Fruit fly (Drosophila melanogaster) whole organism, embryonic: ENCODE data around the gene PGAP1.

Experiments used
- CG10366 ChIP-seq: fragments of 200-800 bp; sonication (Bioruptor generic); IDR thresholded peaks from 2 replicates; pipeline ENCODE4 v1.3.6; 2022; ENCODE audit warnings: missing biosample characterization, missing genetic modification characterization
- CG10565 ChIP-seq: fragments of 200-800 bp; sonication (Bioruptor generic); optimal IDR thresholded peaks from 3 replicates; lab custom pipeline; 2016; ENCODE audit warnings: missing biosample characterization, mild to moderate bottlenecking, missing genetic modification characterization
- CG12659 ChIP-seq: fragments of 200-800 bp; sonication (Bioruptor generic); optimal IDR thresholded peaks from 3 replicates; lab custom pipeline; 2017; ENCODE audit warnings: mild to moderate bottlenecking, missing biosample characterization, missing genetic modification reagents, missing genetic modification characterization
- CG12769 ChIP-seq: fragments of 200-800 bp; sonication (Bioruptor generic); optimal IDR thresholded peaks from 2 replicates; lab custom pipeline; 2019; ENCODE audit warnings: missing biosample characterization, mild to moderate bottlenecking, missing genetic modification characterization, moderate library complexity
- CG13287 ChIP-seq: fragments of 200-800 bp; sonication (Bioruptor generic); IDR thresholded peaks from 2 replicates; pipeline ENCODE4 v1.3.6; 2022; ENCODE audit warnings: missing biosample characterization, missing genetic modification characterization; ENCODE audit not compliant: partially characterized antibody
- CG14860 ChIP-seq: fragments of 200-800 bp; sonication (Bioruptor generic); IDR thresholded peaks from 3 replicates; pipeline ENCODE4 v1.3.6; 2022; ENCODE audit warnings: missing biosample characterization, missing genetic modification characterization; ENCODE audit not compliant: partially characterized antibody
- CG16813 ChIP-seq: fragments of 200-800 bp; sonication (Bioruptor generic); IDR thresholded peaks from 3 replicates; pipeline ENCODE4 v1.3.6; 2022; ENCODE audit warnings: missing biosample characterization, missing genetic modification characterization; ENCODE audit not compliant: partially characterized antibody
- CG18011 ChIP-seq: fragments of 200-800 bp; sonication (Bioruptor generic); optimal IDR thresholded peaks from 2 replicates; lab custom pipeline; 2017; ENCODE audit warnings: missing biosample characterization, missing genetic modification characterization, mild to moderate bottlenecking, moderate library complexity, missing genotype
- CG2120 ChIP-seq: fragments of 200-800 bp; sonication (Bioruptor generic); optimal IDR thresholded peaks from 3 replicates; lab custom pipeline; 2016; ENCODE audit warnings: missing biosample characterization, missing genetic modification characterization
- CG2712 ChIP-seq: fragments of 200-800 bp; optimal IDR thresholded peaks from 3 replicates; lab custom pipeline; 2019; ENCODE audit warnings: missing biosample characterization, mild to moderate bottlenecking, missing genetic modification characterization, moderate library complexity
- CG31224 ChIP-seq: fragments of 200-800 bp; sonication (Bioruptor generic); IDR thresholded peaks from 2 replicates; pipeline ENCODE4 v1.3.6; 2022; ENCODE audit warnings: missing biosample characterization, missing genetic modification characterization
- CG3163 ChIP-seq: fragments of 200-800 bp; sonication (Bioruptor generic); optimal IDR thresholded peaks from 3 replicates; lab custom pipeline; 2016; ENCODE audit warnings: missing biosample characterization, missing genetic modification characterization
- CG34224 ChIP-seq: fragments of 200-800 bp; sonication (Bioruptor generic); IDR thresholded peaks from 3 replicates; pipeline ENCODE4 v1.3.6; 2022; ENCODE audit warnings: missing biosample characterization, missing genetic modification characterization; ENCODE audit not compliant: partially characterized antibody
- CG3838 ChIP-seq: fragments of 200-800 bp; sonication (Bioruptor generic); optimal IDR thresholded peaks from 3 replicates; lab custom pipeline; 2016; ENCODE audit warnings: missing biosample characterization, missing genetic modification characterization
- CG3847 ChIP-seq: fragments of 200-800 bp; sonication (Bioruptor generic); IDR thresholded peaks from 2 replicates; pipeline ENCODE4 v1.3.6; 2022; ENCODE audit warnings: missing biosample characterization, missing genetic modification characterization
- CG5953 ChIP-seq: fragments of 200-800 bp; sonication (Bioruptor generic); IDR thresholded peaks from 2 replicates; pipeline ENCODE4 v1.3.6; 2022; ENCODE audit warnings: missing biosample characterization, missing genetic modification characterization
- CG6254 ChIP-seq: fragments of 200-800 bp; sonication (Bioruptor generic); optimal IDR thresholded peaks from 3 replicates; lab custom pipeline; 2017; ENCODE audit warnings: mild to moderate bottlenecking, missing biosample characterization, missing genetic modification reagents, missing genetic modification characterization
- CG6689 ChIP-seq: fragments of 200-800 bp; sonication (Bioruptor generic); IDR thresholded peaks from 2 replicates; pipeline ENCODE4 v1.3.6; 2022; ENCODE audit warnings: missing biosample characterization, missing genetic modification characterization
- CG6765 ChIP-seq: fragments of 200-800 bp; sonication (Bioruptor generic); optimal IDR thresholded peaks from 3 replicates; lab custom pipeline; 2017; ENCODE audit warnings: missing biosample characterization, mild to moderate bottlenecking, missing genetic modification characterization
- CG9215 ChIP-seq: fragments of 200-800 bp; sonication (Bioruptor generic); IDR thresholded peaks from 2 replicates; pipeline ENCODE4 v1.3.6; 2022; ENCODE audit warnings: missing biosample characterization, missing genetic modification characterization
- CG9876 ChIP-seq: fragments of 200-800 bp; sonication (Bioruptor generic); optimal IDR thresholded peaks from 2 replicates; lab custom pipeline; 2016; ENCODE audit warnings: missing biosample characterization, missing genetic modification characterization
- CrebB ChIP-seq: fragments of 200-800 bp; sonication (Bioruptor generic); optimal IDR thresholded peaks from 3 replicates; lab custom pipeline; 2018; ENCODE audit warnings: missing biosample characterization, mild to moderate bottlenecking, missing genetic modification characterization
- D ChIP-seq, 2 experiments: fragments of 200-800 bp in 1 of 2; fragments of >200 bp in 1 of 2; sonication (Bioruptor generic) in 1 of 2; optimal IDR thresholded peaks; 2 replicates in 1 of 2; 3 replicates in 1 of 2; lab custom pipeline; 2017; ENCODE audit warnings: mild to moderate bottlenecking in 1 of 2, missing biosample characterization in 1 of 2, missing genetic modification characterization in 1 of 2, missing genetic modification reagents in 1 of 2
- Fer2 ChIP-seq: fragments of 200-800 bp; sonication (Bioruptor generic); optimal IDR thresholded peaks from 2 replicates; lab custom pipeline; 2018; ENCODE audit warnings: missing biosample characterization, mild to moderate bottlenecking, missing genetic modification characterization, moderate library complexity
- HHEX ChIP-seq: fragments of 200-800 bp; sonication (Bioruptor generic); optimal IDR thresholded peaks from 3 replicates; lab custom pipeline; 2017; ENCODE audit warnings: missing biosample characterization, mild to moderate bottlenecking, missing genetic modification characterization, missing genetic modification reagents
- HmgD ChIP-seq: fragments of 200-800 bp; sonication (Bioruptor generic); optimal IDR thresholded peaks from 3 replicates; lab custom pipeline; 2016; ENCODE audit warnings: missing biosample characterization, missing genetic modification characterization
- Hsf ChIP-seq: fragments of 200-800 bp; sonication (Bioruptor generic); optimal IDR thresholded peaks from 3 replicates; lab custom pipeline; 2016; ENCODE audit warnings: missing biosample characterization, missing genetic modification characterization
- Lhr ChIP-seq: fragments of 200-800 bp; sonication (Bioruptor generic); optimal IDR thresholded peaks from 3 replicates; lab custom pipeline; 2017; ENCODE audit warnings: mild to moderate bottlenecking, missing biosample characterization, missing genetic modification reagents, missing genetic modification characterization
- Oli ChIP-seq: fragments of 200-800 bp; sonication (Bioruptor generic); optimal IDR thresholded peaks from 2 replicates; lab custom pipeline; 2018; ENCODE audit warnings: missing biosample characterization, mild to moderate bottlenecking, missing genetic modification characterization, moderate library complexity
- Sox100B ChIP-seq: fragments of 200-800 bp; sonication (Bioruptor generic); optimal IDR thresholded peaks from 3 replicates; lab custom pipeline; 2018; ENCODE audit warnings: missing biosample characterization, mild to moderate bottlenecking, missing genetic modification characterization
- Stat92E ChIP-seq, 3 experiments: fragments of >200 bp in 2 of 3; fragments of 200-800 bp in 1 of 3; sonication (Bioruptor generic) in 1 of 3; optimal IDR thresholded peaks; 2 replicates each; lab custom pipeline; 2017 to 2019; ENCODE audit warnings: missing biosample characterization in 3 of 3, missing genetic modification characterization in 3 of 3, mild to moderate bottlenecking in 1 of 3, moderate library complexity in 1 of 3
- Xbp1 ChIP-seq: fragments of 200-800 bp; sonication (Bioruptor generic); optimal IDR thresholded peaks from 3 replicates; lab custom pipeline; 2016; ENCODE audit warnings: missing biosample characterization, mild to moderate bottlenecking, missing genetic modification characterization
- aop ChIP-seq: fragments of 200-800 bp; sonication (Bioruptor generic); IDR thresholded peaks from 2 replicates; pipeline ENCODE4 v1.3.6; 2022; ENCODE audit warnings: missing biosample characterization, missing genetic modification characterization
- bcd ChIP-seq: fragments of 200-800 bp; sonication (Bioruptor generic); optimal IDR thresholded peaks from 2 replicates; lab custom pipeline; 2017; ENCODE audit warnings: missing biosample characterization, mild to moderate bottlenecking, missing genetic modification characterization
- bsh ChIP-seq, 2 experiments: fragments of 200-800 bp; sonication (Bioruptor generic); optimal IDR thresholded peaks; 2 replicates each; lab custom pipeline; 2017 to 2018; ENCODE audit warnings: mild to moderate bottlenecking in 2 of 2, missing biosample characterization in 2 of 2, missing genetic modification characterization in 2 of 2, moderate library complexity in 1 of 2
- cad ChIP-seq: fragments of >200 bp; optimal IDR thresholded peaks from 2 replicates; lab custom pipeline; 2017; ENCODE audit warnings: missing biosample characterization, missing genetic modification characterization
- crp ChIP-seq, 2 experiments: fragments of 200-800 bp; sonication (Bioruptor generic); optimal IDR thresholded peaks; 2 replicates in 1 of 2; 3 replicates in 1 of 2; lab custom pipeline; 2017; ENCODE audit warnings: missing biosample characterization in 2 of 2, missing genetic modification characterization in 2 of 2, mild to moderate bottlenecking in 1 of 2, moderate library complexity in 1 of 2
- da ChIP-seq: fragments of 200-800 bp; sonication (Bioruptor generic); optimal IDR thresholded peaks from 2 replicates; lab custom pipeline; 2016; ENCODE audit warnings: missing biosample characterization, missing genetic modification characterization
- dan ChIP-seq: fragments of 200-800 bp; sonication (Bioruptor generic); IDR thresholded peaks from 2 replicates; pipeline ENCODE4 v1.3.6; 2022; ENCODE audit warnings: missing biosample characterization, missing genetic modification characterization
- grn ChIP-seq: fragments of 200-800 bp; sonication (Bioruptor generic); optimal IDR thresholded peaks from 3 replicates; lab custom pipeline; 2017; ENCODE audit warnings: missing biosample characterization, missing genetic modification characterization
- jigr1 ChIP-seq: fragments of 200-800 bp; sonication (Bioruptor generic); IDR thresholded peaks from 3 replicates; pipeline ENCODE4 v1.3.6; 2022; ENCODE audit warnings: missing biosample characterization, missing genetic modification characterization
- lilli ChIP-seq: fragments of 200-800 bp; sonication (Bioruptor generic); optimal IDR thresholded peaks from 3 replicates; lab custom pipeline; 2016; ENCODE audit warnings: missing biosample characterization, missing genetic modification characterization
- lmd ChIP-seq: fragments of 200-800 bp; sonication (Bioruptor generic); IDR thresholded peaks from 2 replicates; pipeline ENCODE4 v1.3.6; 2022; ENCODE audit warnings: missing biosample characterization, missing genetic modification characterization
- sc ChIP-seq, 3 experiments: fragments of >200 bp in 2 of 3; fragments of 200-800 bp in 1 of 3; sonication (Bioruptor generic) in 1 of 3; optimal IDR thresholded peaks; 2 replicates in 2 of 3; 3 replicates in 1 of 3; lab custom pipeline; 2017; ENCODE audit warnings: mild to moderate bottlenecking in 1 of 3, missing biosample characterization in 1 of 3, missing genetic modification characterization in 1 of 3, missing genetic modification reagents in 1 of 3
- twi ChIP-seq: fragments of 200-800 bp; optimal IDR thresholded peaks from 2 replicates; lab custom pipeline; 2019; ENCODE audit warnings: missing biosample characterization, mild to moderate bottlenecking, missing genetic modification characterization, moderate library complexity

PGAP1 gene

dm6 chrX:5672243-5673051 lies 16.8 kb downstream of the PGAP1 start, which contains the start of gene RpL35 (continued):
- TF ChIP-seq cad (GFP tag; lab: Kevin White, UChicago) = no peak
- peak; percentile 65 for TF ChIP-seq HHEX (GFP tag; lab: Kevin White, UChicago)
- peak; percentile 56 for TF ChIP-seq CG6765 (GFP tag; lab: Kevin White, UChicago)
- TF ChIP-seq sc (optimal IDR thresholded peaks at IDR 0.05; lab: Kevin White, UChicago) = no peak
- no peak for TF ChIP-seq sc (GFP tag; optimal IDR thresholded peaks at IDR 0.05; lab: Kevin White, UChicago)
- TF ChIP-seq Hsf = peak; percentile 48
- no peak for TF ChIP-seq HmgD (GFP tag; lab: Kevin White, UChicago)
- TF ChIP-seq CG3163 (GFP tag; lab: Kevin White, UChicago) = peak; percentile 31
- TF ChIP-seq, all 482 proteins: peak for 229

- no peak for TF ChIP-seq Sox100B
- no peak for TF ChIP-seq CrebB (tag; lab: Kevin White, UChicago)
- TF ChIP-seq Lhr = peak; percentile 36
- peak; percentile 44 for TF ChIP-seq CG9876 (GFP tag; lab: Kevin White, UChicago)
- peak; percentile 17; the same call in 1 of the 2 replicates for TF ChIP-seq lmd
- TF ChIP-seq CG5953 (GFP tag; lab: Robert Waterston, UW) = no peak
- TF ChIP-seq jigr1 = peak; percentile 49; the same call in 1 of the 3 replicates
- no peak for TF ChIP-seq CG34224 (GFP tag; lab: Robert Waterston, UW)
- no peak for TF ChIP-seq Fer2 (tag; lab: Kevin White, UChicago)
- TF ChIP-seq CG14860 (GFP tag; lab: Robert Waterston, UW) = 0 out of 3 replicates have a peak, but pooled peaks have one; percentile 40
- TF ChIP-seq CG31224 (GFP tag; lab: Robert Waterston, UW) = no peak
- TF ChIP-seq CG18011 (GFP tag; lab: Kevin White, UChicago) = no peak
- TF ChIP-seq grn (GFP tag; lab: Kevin White, UChicago) = peak; percentile 31
- peak; percentile 65 for TF ChIP-seq CG16813 (GFP tag; lab: Robert Waterston, UW)
- peak; percentile 22 for TF ChIP-seq CG2712 (tag; lab: Kevin White, UChicago)
- TF ChIP-seq CG10565 = no peak
- no peak for TF ChIP-seq CG12659 (GFP tag; lab: Kevin White, UChicago)
- no peak for TF ChIP-seq CG12769 (tag; lab: Kevin White, UChicago)
- no peak for TF ChIP-seq dan
- TF ChIP-seq CG3838 = no peak
- no peak for TF ChIP-seq crp (GFP tag; optimal IDR thresholded peaks at IDR 0.05; lab: Kevin White, UChicago)
- no peak for TF ChIP-seq Oli (tag; lab: Kevin White, UChicago)
- no peak for TF ChIP-seq Stat92E (GFP tag; optimal IDR thresholded peaks at IDR 0.05; lab: Kevin White, UChicago)
- peak; percentile 47; the same call in 1 of the 2 replicates for TF ChIP-seq CG9215 (GFP tag; lab: Robert Waterston, UW)
- TF ChIP-seq aop (GFP tag; lab: Robert Waterston, UW) = no peak
- TF ChIP-seq bcd (GFP tag; lab: Kevin White, UChicago) = no peak
- peak; percentile 41 for TF ChIP-seq CG13287
- TF ChIP-seq CG6689 (GFP tag; lab: Robert Waterston, UW) = no peak; the same call in 1 of the 2 replicates
- TF ChIP-seq da (GFP tag; lab: Kevin White, UChicago) = no peak
- TF ChIP-seq CG10366 (GFP tag; lab: Robert Waterston, UW) = peak; percentile 17; the same call in 1 of the 2 replicates
- TF ChIP-seq bsh (GFP tag; optimal IDR thresholded peaks at IDR 0.05; lab: Kevin White, UChicago) = no peak
- peak; percentile 46 for TF ChIP-seq CG2120
- TF ChIP-seq D (optimal IDR thresholded peaks at IDR 0.05; lab: Kevin White, UChicago) = no peak
- TF ChIP-seq D (GFP tag; optimal IDR thresholded peaks at IDR 0.05; lab: Kevin White, UChicago) = no peak
- TF ChIP-seq CG6254 (GFP tag; lab: Kevin White, UChicago) = no peak
- TF ChIP-seq CG3847 = peak; percentile 67
- TF ChIP-seq Xbp1 (GFP tag; lab: Kevin White, UChicago) = peak; percentile 59
- no peak for TF ChIP-seq twi (tag; lab: Kevin White, UChicago)
- TF ChIP-seq lilli (GFP tag; lab: Kevin White, UChicago) = peak; percentile 42
Observed at dm6 chrX:5671537-5672029, 17.7 kb downstream of the PGAP1 start, which contains the start of gene Rab18. TSS of gene Rab18 (minus strand) at chrX:5671812.
